Fruit fly (Drosophila melanogaster) whole organism, pupa: ENCODE measurements around the gene nmdyn-D7.
"Not testable (repeated sequence)": the region's sequence is repeated elsewhere in the genome, so short reads cannot be mapped to it uniquely, and the experiment has no call there.

Source experiments
- CG12605 ChIP-seq: fragments of 200-800 bp; sonication (Bioruptor generic); IDR thresholded peaks from 2 replicates; pipeline ENCODE4 v1.3.6; 2022; ENCODE audit warnings: missing biosample characterization, missing genetic modification characterization
- CG14655 ChIP-seq: fragments of 200-800 bp; sonication (Bioruptor generic); optimal IDR thresholded peaks from 3 replicates; lab custom pipeline; 2017; ENCODE audit warnings: mild to moderate bottlenecking, missing biosample characterization, missing genetic modification reagents, missing genetic modification characterization
- Pif1A ChIP-seq: fragments of 200-800 bp; sonication (Bioruptor generic); optimal IDR thresholded peaks from 3 replicates; lab custom pipeline; 2016; ENCODE audit warnings: missing biosample characterization, missing genetic modification characterization
- rn ChIP-seq: fragments of 200-800 bp; sonication (Bioruptor generic); IDR thresholded peaks from 2 replicates; pipeline ENCODE4 v1.3.6; 2022; ENCODE audit warnings: missing biosample characterization, missing genetic modification characterization

- TF ChIP-seq CG14655 (GFP tag; lab: Kevin White, UChicago); CG12605 (GFP tag; lab: Robert Waterston, UW); rn; Pif1A (GFP tag; lab: Kevin White, UChicago): not testable (repeated sequence)
These were observed 13.0 kb downstream of the nmdyn-D7 start, which contains the start of the genes Unc-115b, p24-2 and CG32939 for dm6 chr3R:9692675-9693129.
